Worm (Caenorhabditis elegans) whole organism, young adult: ENCODE measurements around the gene Y47D3A.31.

Source experiments
- C17E4.6 ChIP-seq: fragments of 200-800 bp; sonication (Bioruptor generic); IDR thresholded peaks from 2 replicates; pipeline ENCODE4 v1.3.6; 2022; ENCODE audit warnings: missing genetic modification reagents, missing genetic modification characterization, missing compliant biosample characterization
- D2030.7 ChIP-seq: fragments of 200-800 bp; sonication (Bioruptor generic); IDR thresholded peaks from 2 replicates; pipeline ENCODE4 v1.3.6; 2022; ENCODE audit warnings: missing genetic modification reagents, missing genetic modification characterization, missing compliant biosample characterization
- F33H1.4 ChIP-seq: fragments of 200-800 bp; sonication (Bioruptor generic); IDR thresholded peaks from 2 replicates; pipeline ENCODE4 v1.3.6; 2022; ENCODE audit warnings: missing genetic modification reagents, missing genetic modification characterization, missing compliant biosample characterization
- K11D2.4 ChIP-seq: fragments of 200-800 bp; sonication (Bioruptor generic); IDR thresholded peaks from 2 replicates; pipeline ENCODE4 v1.3.6; 2022; ENCODE audit warnings: missing genetic modification reagents, missing genetic modification characterization, missing compliant biosample characterization
- Y53F4B.3 ChIP-seq: fragments of 200-800 bp; sonication (Bioruptor generic); IDR thresholded peaks from 2 replicates; pipeline ENCODE4 v1.3.6; 2022; ENCODE audit warnings: missing genetic modification reagents, missing genetic modification characterization, missing compliant biosample characterization
- Y53G8AR.9 ChIP-seq: fragments of 200-800 bp; sonication (Bioruptor generic); conservative IDR thresholded peaks from 2 replicates; pipeline ENCODE4 v1.3.6; 2022; ENCODE audit warnings: missing genetic modification reagents, missing genetic modification characterization, missing compliant biosample characterization
- Y56A3A.18 ChIP-seq: fragments of 200-800 bp; sonication (Bioruptor generic); IDR thresholded peaks from 2 replicates; pipeline ENCODE4 v1.3.6; 2022; ENCODE audit warnings: missing genetic modification reagents, missing genetic modification characterization, missing compliant biosample characterization
- Y95B8A.8 ChIP-seq: fragments of 200-800 bp; sonication (Bioruptor generic); IDR thresholded peaks from 2 replicates; pipeline ENCODE4 v1.3.6; 2022; ENCODE audit warnings: missing genetic modification reagents, missing genetic modification characterization, missing compliant biosample characterization
- attf-3 ChIP-seq: fragments of 200-800 bp; sonication (Bioruptor generic); conservative IDR thresholded peaks from 2 replicates; pipeline ENCODE4 v1.3.6; 2022; ENCODE audit warnings: missing genetic modification reagents, missing genetic modification characterization, missing compliant biosample characterization
- bed-1 ChIP-seq: fragments of 200-800 bp; sonication (Bioruptor generic); IDR thresholded peaks from 2 replicates; pipeline ENCODE4 v1.3.6; 2022; ENCODE audit warnings: missing genetic modification reagents, missing genetic modification characterization, missing compliant biosample characterization
- ceh-100 ChIP-seq: fragments of 200-800 bp; sonication (Bioruptor generic); IDR thresholded peaks from 2 replicates; pipeline ENCODE4 v1.3.6; 2022; ENCODE audit warnings: missing genetic modification reagents, missing genetic modification characterization, missing compliant biosample characterization
- ceh-91 ChIP-seq: fragments of 200-800 bp; sonication (Bioruptor generic); IDR thresholded peaks from 2 replicates; pipeline ENCODE4 v1.3.6; 2022; ENCODE audit warnings: missing genetic modification reagents, missing genetic modification characterization, missing compliant biosample characterization
- efl-1 ChIP-seq: fragments of 150-350 bp; optimal IDR thresholded peaks from 2 replicates; lab custom pipeline; 2014; ENCODE audit warnings: missing biosample characterization, missing genetic modification reagents, missing genetic modification characterization
- egl-44 ChIP-seq: fragments of 200-800 bp; sonication (Bioruptor generic); IDR thresholded peaks from 2 replicates; pipeline ENCODE4 v1.3.6; 2022; ENCODE audit warnings: missing genetic modification reagents, missing genetic modification characterization, missing compliant biosample characterization
- ets-4 ChIP-seq: fragments of 200-800 bp; sonication (Bioruptor generic); optimal IDR thresholded peaks from 2 replicates; lab custom pipeline; 2018; ENCODE audit warnings: mild to moderate bottlenecking, missing genetic modification characterization, missing compliant biosample characterization
- gei-17 ChIP-seq: fragments of 200-800 bp; sonication (Bioruptor generic); optimal IDR thresholded peaks from 2 replicates; lab custom pipeline; 2018; ENCODE audit warnings: mild to moderate bottlenecking, missing genetic modification characterization, missing compliant biosample characterization
- hmg-20 ChIP-seq: fragments of 200-800 bp; sonication (Bioruptor generic); IDR thresholded peaks from 2 replicates; pipeline ENCODE4 v1.3.6; 2022; ENCODE audit warnings: missing genetic modification reagents, missing genetic modification characterization, missing compliant biosample characterization
- hrde-1 ChIP-seq: sonication (generic microtip); optimal IDR thresholded peaks from 2 replicates; lab custom pipeline; 2016; ENCODE audit warnings: missing genetic modification characterization, mild to moderate bottlenecking, missing compliant biosample characterization, moderate library complexity, missing genotype, missing genetic modification reagents, borderline replicate concordance
- let-607 ChIP-seq, 2 experiments: fragments of 200-800 bp in 1 of 2; sonication (Bioruptor generic) in 1 of 2; sonication (generic microtip) in 1 of 2; optimal IDR thresholded peaks; 2 replicates each; lab custom pipeline; 2016 to 2018; ENCODE audit warnings: mild to moderate bottlenecking in 2 of 2, missing compliant biosample characterization in 2 of 2, missing genetic modification characterization in 2 of 2, moderate library complexity in 2 of 2, missing genotype in 1 of 2
- lin-35 ChIP-seq, 3 experiments: fragments of 150-350 bp in 2 of 3; sonication (generic microtip) in 1 of 3; optimal IDR thresholded peaks; 2 replicates each; lab custom pipeline; 2014 to 2018; ENCODE audit warnings: missing biosample characterization in 3 of 3, missing genetic modification characterization in 3 of 3, missing genetic modification reagents in 3 of 3
- lin-54 ChIP-seq: fragments of 200-800 bp; sonication (Bioruptor generic); optimal IDR thresholded peaks from 2 replicates; lab custom pipeline; 2018; ENCODE audit warnings: mild to moderate bottlenecking, missing genetic modification characterization, missing compliant biosample characterization
- lsl-1 ChIP-seq: fragments of 200-800 bp; sonication (Bioruptor generic); optimal IDR thresholded peaks from 2 replicates; lab custom pipeline; 2018; ENCODE audit warnings: mild to moderate bottlenecking, missing genetic modification characterization, moderate library complexity, missing compliant biosample characterization
- madf-3 ChIP-seq: fragments of 200-800 bp; sonication (Bioruptor generic); IDR thresholded peaks from 2 replicates; pipeline ENCODE4 v1.3.6; 2022; ENCODE audit warnings: missing genetic modification reagents, missing genetic modification characterization, missing compliant biosample characterization
- madf-6 ChIP-seq: fragments of 200-800 bp; sonication (Bioruptor generic); IDR thresholded peaks from 2 replicates; pipeline ENCODE4 v1.3.6; 2022; ENCODE audit warnings: missing genetic modification reagents, missing genetic modification characterization, missing compliant biosample characterization
- nfyb-1 ChIP-seq: fragments of 200-800 bp; sonication (Bioruptor generic); IDR thresholded peaks from 2 replicates; pipeline ENCODE4 v1.3.6; 2022; ENCODE audit warnings: missing genetic modification reagents, missing genetic modification characterization, missing compliant biosample characterization
- nhr-179 ChIP-seq: sonication (generic microtip); optimal IDR thresholded peaks from 2 replicates; lab custom pipeline; 2016; ENCODE audit warnings: mild to moderate bottlenecking, missing genetic modification characterization, missing compliant biosample characterization
- nhr-90 ChIP-seq: sonication (generic microtip); optimal IDR thresholded peaks from 2 replicates; lab custom pipeline; 2016; ENCODE audit warnings: missing genotype, mild to moderate bottlenecking, missing genetic modification characterization, missing compliant biosample characterization
- rcor-1 ChIP-seq: fragments of 200-800 bp; sonication (Bioruptor generic); IDR thresholded peaks from 2 replicates; pipeline ENCODE4 v1.3.6; 2022; ENCODE audit warnings: missing genetic modification reagents, missing genetic modification characterization, missing compliant biosample characterization
- rpc-1 ChIP-seq, 2 experiments: fragments of 150-350 bp in 1 of 2; sonication (generic microtip) in 1 of 2; optimal IDR thresholded peaks; 2 replicates each; lab custom pipeline; 2014 to 2018; ENCODE audit warnings: missing biosample characterization in 1 of 2, missing genetic modification characterization in 1 of 2, missing genetic modification reagents in 1 of 2, missing genotype in 1 of 2
- sdz-38 ChIP-seq: sonication (generic microtip); optimal IDR thresholded peaks from 2 replicates; lab custom pipeline; 2016; ENCODE audit warnings: missing genotype, missing genetic modification characterization, missing compliant biosample characterization
- snpc-1.1 ChIP-seq: sonication (generic microtip); optimal IDR thresholded peaks from 2 replicates; lab custom pipeline; 2017; ENCODE audit warnings: missing genetic modification characterization, mild to moderate bottlenecking, missing compliant biosample characterization, antibody characterized with exemption, moderate library complexity, missing genotype, missing genetic modification reagents; ENCODE audit not compliant: insufficient read depth
- snpc-3.4 ChIP-seq: sonication (generic microtip); optimal IDR thresholded peaks from 2 replicates; lab custom pipeline; 2017; ENCODE audit warnings: missing genetic modification characterization, mild to moderate bottlenecking, missing compliant biosample characterization, antibody characterized with exemption, moderate library complexity, missing genotype, missing genetic modification reagents
- unc-62 ChIP-seq: fragments of 150-350 bp; optimal IDR thresholded peaks from 2 replicates; lab custom pipeline; 2014; ENCODE audit warnings: missing biosample characterization, missing genetic modification reagents, missing genetic modification characterization
- xnd-1 ChIP-seq: sonication (generic microtip); optimal IDR thresholded peaks from 2 replicates; lab custom pipeline; 2016; ENCODE audit warnings: missing genotype, missing genetic modification reagents, missing genetic modification characterization, missing compliant biosample characterization
- ztf-28 ChIP-seq: fragments of 200-800 bp; sonication (Bioruptor generic); IDR thresholded peaks from 2 replicates; pipeline ENCODE4 v1.3.6; 2022; ENCODE audit warnings: missing genetic modification reagents, missing genetic modification characterization, missing compliant biosample characterization

Gene Y47D3A.31

ce11 chrIII:11118107-11118506 lies 38.9 kb downstream of the Y47D3A.31 start (continued):
- peak; percentile 71 for TF ChIP-seq nfyb-1 (GFP tag; lab: Robert Waterston, UW)
- TF ChIP-seq hmg-20 = 0 out of 2 replicates have a peak, but pooled peaks have one; percentile 51
- TF ChIP-seq rcor-1 (GFP tag; lab: Robert Waterston, UW) = peak; percentile 83
- TF ChIP-seq lin-54 (GFP tag; lab: Kevin White, UChicago) = peak; percentile 51
- peak; percentile 76 for TF ChIP-seq madf-3 (GFP tag; lab: Robert Waterston, UW)
- TF ChIP-seq F33H1.4 (GFP tag; lab: Robert Waterston, UW) = peak; percentile 53
- TF ChIP-seq snpc-1.1 (tag; lab: Kevin White, UChicago) = peak; percentile 91
- TF ChIP-seq ceh-100 (GFP tag; lab: Robert Waterston, UW) = peak; percentile 87
- 0 out of 2 replicates have a peak, but pooled peaks have one; percentile 56 for TF ChIP-seq Y56A3A.18 (GFP tag; lab: Robert Waterston, UW)
- TF ChIP-seq Y53G8AR.9 (GFP tag; lab: Robert Waterston, UW) = 0 out of 2 replicates have a peak, but pooled peaks have one; percentile 73
- TF ChIP-seq D2030.7 = peak; percentile 98
- TF ChIP-seq Y53F4B.3 (GFP tag; lab: Robert Waterston, UW) = 0 out of 2 replicates have a peak, but pooled peaks have one; percentile 19
- peak; percentile 71 for TF ChIP-seq ceh-91
- peak; percentile 86 for TF ChIP-seq madf-6 (GFP tag; lab: Robert Waterston, UW)

- TF ChIP-seq nhr-90 (tag; lab: Kevin White, UChicago) (no peak), rpc-1 (optimal IDR thresholded peaks at IDR 0.05; lab: Kevin White, UChicago) (no peak), rpc-1 (tag; optimal IDR thresholded peaks at IDR 0.05; lab: Kevin White, UChicago) (no peak), hrde-1 (no peak), nhr-179 (tag; lab: Kevin White, UChicago) (no peak), Y56A3A.18 (GFP tag; lab: Robert Waterston, UW) (no peak), attf-3 (GFP tag; lab: Robert Waterston, UW) (no peak), ztf-28 (no peak), Y95B8A.8 (GFP tag; lab: Robert Waterston, UW) (no peak), bed-1 (GFP tag; lab: Robert Waterston, UW) (no peak), let-607 (tag; optimal IDR thresholded peaks at IDR 0.05; lab: Kevin White, UChicago) (no peak), Y53F4B.3 (GFP tag; lab: Robert Waterston, UW) (no peak), lin-35 (GFP tag; optimal IDR thresholded peaks at IDR 0.05; lab: Kevin White, UChicago) (no peak), snpc-3.4 (no peak), K11D2.4 (GFP tag; lab: Robert Waterston, UW) (no peak), rcor-1 (GFP tag; lab: Robert Waterston, UW) (no peak), unc-62 (GFP tag; lab: Kevin White, UChicago) (no peak)
Observed at ce11 chrIII:11115956-11116355, 41.0 kb downstream of the Y47D3A.31 start.

- TF ChIP-seq xnd-1 (peak; percentile 39), lin-54 (GFP tag; lab: Kevin White, UChicago) (peak; percentile 1), sdz-38 (tag; lab: Kevin White, UChicago) (no peak), D2030.7 (peak; percentile 24; the same call in 1 of the 2 replicates), egl-44 (GFP tag; lab: Robert Waterston, UW) (no peak), F33H1.4 (GFP tag; lab: Robert Waterston, UW) (peak; percentile 64), C17E4.6 (GFP tag; lab: Robert Waterston, UW) (no peak), lsl-1 (GFP tag; lab: Kevin White, UChicago) (peak; percentile 52), gei-17 (GFP tag; lab: Kevin White, UChicago) (no peak), ets-4 (GFP tag; lab: Kevin White, UChicago) (no peak), snpc-1.1 (tag; lab: Kevin White, UChicago) (no peak), madf-6 (GFP tag; lab: Robert Waterston, UW) (peak; percentile 40; the same call in 1 of the 2 replicates), efl-1 (GFP tag; lab: Kevin White, UChicago) (no peak)
Observed at ce11 chrIII:11113845-11114244, 43.2 kb downstream of the Y47D3A.31 start.
